Worm (Caenorhabditis elegans): ENCODE data around the gene C02F12.5.

The C02F12.5 gene

ce11 chrX:3689155-3689719 is 17.3 kb upstream of the C02F12.5 start, which contains the start of gene tag-278:
tag-278 (minus strand) TSS chrX:3689205.
- TF ChIP-seq zfp-2 (tag; optimal IDR thresholded peaks at IDR 0.05) (no peak), F10B5.3 (tag; optimal IDR thresholded peaks at IDR 0.05) (no peak), dve-1 (tag; optimal IDR thresholded peaks at IDR 0.05; ENCODE audit: insufficient read depth) (no peak), rbr-2 (tag; optimal IDR thresholded peaks at IDR 0.05) (no peak), ZK337.2 (GFP tag; IDR thresholded peaks at IDR 0.05) (no peak), hlh-11 (tag; optimal IDR thresholded peaks at IDR 0.05) (peak; percentile 6), sdz-12 (GFP tag; optimal IDR thresholded peaks at IDR 0.05) (no peak), ceh-28 (tag; optimal IDR thresholded peaks at IDR 0.05) (no peak), nhr-6 (tag; optimal IDR thresholded peaks at IDR 0.05) (no peak), madf-5 (GFP tag; IDR thresholded peaks at IDR 0.05) (no peak), F37D6.2 (tag; optimal IDR thresholded peaks at IDR 0.05) (no peak), ceh-82 (tag; optimal IDR thresholded peaks at IDR 0.05) (no peak), egl-27 (tag; optimal IDR thresholded peaks at IDR 0.05) (no peak), mdl-1 (tag; optimal IDR thresholded peaks at IDR 0.05) (no peak), pqm-1 (tag; optimal IDR thresholded peaks at IDR 0.05) (no peak), daf-8 (GFP tag; IDR thresholded peaks at IDR 0.05) (no peak), php-3 (GFP tag; IDR thresholded peaks at IDR 0.05) (no peak), hmg-1.1 (GFP tag; IDR thresholded peaks at IDR 0.05) (no peak), nhr-48 (tag; optimal IDR thresholded peaks at IDR 0.05) (no peak), attf-4 (tag; optimal IDR thresholded peaks at IDR 0.05) (no peak), madf-9 (GFP tag; conservative IDR thresholded peaks at IDR 0.05) (0 out of 2 replicates have a peak, but pooled peaks have one; percentile 21), snpc-1.2 (GFP tag; IDR thresholded peaks at IDR 0.05) (no peak), daf-16 (GFP tag; optimal IDR thresholded peaks at IDR 0.05) (peak in 1 of 2 experiments; percentile 59), daf-16 (tag; optimal IDR thresholded peaks at IDR 0.05) (no peak), nhr-11 (tag; optimal IDR thresholded peaks at IDR 0.05) (peak; percentile 43), pha-4 (GFP tag; IDR thresholded peaks at IDR 0.05) (no peak), pha-4 (tag; optimal IDR thresholded peaks at IDR 0.05) (no peak), nhr-42 (GFP tag; IDR thresholded peaks at IDR 0.05) (no peak), daf-19 (GFP tag; conservative IDR thresholded peaks at IDR 0.05) (no peak), lin-15B (tag; optimal IDR thresholded peaks at IDR 0.05) (no peak), ceh-20 (GFP tag; IDR thresholded peaks at IDR 0.05) (no peak), ZK546.5 (tag; optimal IDR thresholded peaks at IDR 0.05) (no peak), tra-1 (GFP tag; IDR thresholded peaks at IDR 0.05) (no peak), ceh-62 (tag; optimal IDR thresholded peaks at IDR 0.05) (no peak), zfp-3 (GFP tag; conservative IDR thresholded peaks at IDR 0.05) (no peak), Y105C5A.15 (GFP tag; IDR thresholded peaks at IDR 0.05) (no peak), zip-11 (GFP tag; IDR thresholded peaks at IDR 0.05) (no peak), Y5F2A.4 (GFP tag; optimal IDR thresholded peaks at IDR 0.05) (no peak), tag-97 (GFP tag; IDR thresholded peaks at IDR 0.05) (no peak), dmd-8 (GFP tag; IDR thresholded peaks at IDR 0.05) (0 out of 2 replicates have a peak, but pooled peaks have one; percentile 15), aly-2 (tag; optimal IDR thresholded peaks at IDR 0.05) (no peak), mes-2 (tag; optimal IDR thresholded peaks at IDR 0.05; ENCODE audit: poor library complexity, severe bottlenecking) (no peak), lsy-2 (tag; optimal IDR thresholded peaks at IDR 0.05) (no peak), Y75B8A.6 (GFP tag; IDR thresholded peaks at IDR 0.05) (no peak), snpc-4 (tag; optimal IDR thresholded peaks at IDR 0.05) (no peak)

All from whole organism, L4 larva.